Worm (Caenorhabditis elegans): ENCODE results near the gene ets-10.

ce11 chrX:4235752-4236151 is 48.2 kb upstream of the ets-10 start, which contains the start of gene rab-37:
- TF ChIP-seq unc-62 (GFP tag; optimal IDR thresholded peaks at IDR 0.05), result no peak
- no peak for TF ChIP-seq unc-39 (tag; optimal IDR thresholded peaks at IDR 0.05)
- TF ChIP-seq aly-2 (tag; optimal IDR thresholded peaks at IDR 0.05), result no peak
- no peak for TF ChIP-seq lin-39 (tag; optimal IDR thresholded peaks at IDR 0.05)
- TF ChIP-seq nhr-25 (tag; optimal IDR thresholded peaks at IDR 0.05), result no peak
- TF ChIP-seq pqm-1 (tag; optimal IDR thresholded peaks at IDR 0.05), result no peak
- TF ChIP-seq ama-1 (optimal IDR thresholded peaks at IDR 0.05), result no peak
- no peak for TF ChIP-seq ceh-82 (tag; optimal IDR thresholded peaks at IDR 0.05)
- TF ChIP-seq nhr-237 (tag; optimal IDR thresholded peaks at IDR 0.05), result no peak
- TF ChIP-seq ztf-4 (tag; optimal IDR thresholded peaks at IDR 0.05), result no peak
- no peak for TF ChIP-seq fkh-10 (GFP tag; optimal IDR thresholded peaks at IDR 0.05)
- no peak for TF ChIP-seq skn-1 (tag; optimal IDR thresholded peaks at IDR 0.05)

All from whole organism, L3 larva.